Fruit fly (Drosophila melanogaster) ovary, adult (tissue): ENCODE measurements around the gene Jhbp5.
A peak's percentile ranks its signal among the peaks of the same experiment; 100 is the strongest.

Experiments
- CG17801 ChIP-seq: fragments of 200-800 bp; optimal IDR thresholded peaks from 2 replicates; lab custom pipeline; 2019; ENCODE audit warnings: missing biosample characterization, mild to moderate bottlenecking, missing genetic modification characterization, moderate library complexity; ENCODE audit not compliant: partially characterized antibody

The Jhbp5 gene

DNA sequence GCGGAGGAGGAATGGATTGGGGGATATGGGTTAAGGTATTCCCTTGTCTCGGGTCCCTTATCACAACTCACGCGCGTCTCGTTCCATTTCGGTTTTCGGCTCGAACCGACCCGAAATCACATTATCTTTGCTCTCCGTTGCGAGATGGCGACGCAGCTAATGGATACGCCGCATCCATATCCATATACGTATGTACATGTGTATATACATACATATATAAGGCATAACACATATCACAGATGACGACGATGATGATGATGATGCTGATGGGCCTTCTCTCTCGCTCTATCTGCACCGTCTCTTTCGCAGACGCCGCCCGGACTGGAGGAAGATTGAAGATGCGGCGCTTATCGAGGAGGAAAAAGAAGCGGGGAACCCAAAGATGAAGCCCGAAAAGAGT is 23.9 kb downstream of the Jhbp5 start:
- TF ChIP-seq CG17801 (GFP tag; lab: Kevin White, UChicago), result no peak

DNA sequence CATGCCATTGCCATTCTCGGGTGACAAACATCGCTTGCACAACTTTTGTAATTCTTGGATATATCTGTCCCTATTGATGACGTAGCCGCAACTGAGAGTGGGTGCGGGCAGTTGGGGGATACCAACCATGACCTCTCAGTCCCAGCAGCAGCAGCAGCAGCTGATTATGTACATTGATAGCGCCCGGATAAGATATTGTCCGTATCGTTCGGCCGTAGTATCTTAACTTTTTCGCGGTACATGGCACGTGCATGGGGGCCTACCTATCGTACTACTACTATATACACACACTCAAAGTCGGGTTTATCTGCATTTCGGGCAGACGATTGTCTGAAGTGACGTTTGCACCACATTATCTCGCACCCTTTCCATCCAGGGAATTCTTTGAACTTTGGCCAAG is 31.4 kb downstream of the Jhbp5 start:
- no peak for TF ChIP-seq CG17801 (GFP tag; lab: Kevin White, UChicago)

dm6 chr3R:16013580-16013979 is 32.4 kb downstream of the Jhbp5 start:
- no peak for TF ChIP-seq CG17801 (GFP tag; lab: Kevin White, UChicago)

DNA sequence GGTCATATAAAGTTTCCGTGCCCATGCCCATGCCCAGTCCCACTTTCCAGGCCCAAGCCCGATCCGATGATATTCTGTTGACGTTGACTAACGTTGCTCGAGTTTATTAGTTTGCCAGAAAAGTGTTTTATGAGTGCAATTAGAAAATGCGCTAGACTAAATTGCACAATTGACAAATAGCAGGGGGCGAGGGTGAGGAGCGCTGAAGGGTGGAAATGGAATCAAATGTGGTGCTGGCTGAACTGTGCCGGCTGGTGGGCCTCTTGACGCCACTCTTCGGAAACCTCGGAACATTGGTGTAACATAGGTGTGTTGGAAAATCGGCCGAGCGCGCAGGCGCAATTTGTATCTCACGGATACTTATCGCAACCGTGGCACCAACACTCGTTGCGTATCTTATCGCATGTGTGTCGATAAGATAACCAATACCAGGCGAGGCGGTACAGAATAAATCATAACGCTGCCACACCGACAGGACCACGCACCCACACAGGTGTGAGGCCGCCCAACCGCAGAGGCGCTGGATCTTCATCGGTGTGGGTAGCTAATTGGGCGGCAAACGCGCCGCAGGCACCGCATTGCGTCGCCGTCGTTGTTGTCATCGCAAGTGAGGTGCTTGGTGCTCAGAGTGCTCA is 34.1 kb downstream of the Jhbp5 start:
- peak; percentile 34 for TF ChIP-seq CG17801 (GFP tag; lab: Kevin White, UChicago)

DNA sequence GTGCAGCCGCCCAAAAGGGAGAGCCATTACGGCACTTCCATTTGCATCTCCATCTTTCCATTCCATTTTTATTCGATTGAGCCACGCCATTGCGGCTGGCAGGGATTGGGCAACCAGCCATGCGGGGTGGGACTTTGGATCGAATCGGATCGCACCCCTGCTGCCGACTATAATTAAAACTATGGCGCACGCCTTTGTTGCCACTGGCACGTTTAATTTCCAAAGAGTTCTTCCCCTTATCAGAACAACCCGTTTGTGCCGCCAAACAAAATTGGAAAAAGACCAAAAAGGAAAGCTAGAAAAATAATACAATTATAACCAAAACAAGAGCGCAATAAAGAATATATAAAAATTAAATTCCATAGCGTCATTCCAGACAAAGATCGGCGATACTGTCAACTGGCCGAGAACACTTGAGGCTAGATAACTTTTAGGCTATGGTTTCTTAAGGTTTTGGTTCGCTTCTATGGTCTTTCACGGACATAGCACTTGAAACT is 35.9 kb downstream of the Jhbp5 start:
- no peak for TF ChIP-seq CG17801 (GFP tag; lab: Kevin White, UChicago)

dm6 chr3R:16009030-16009429 is 36.9 kb downstream of the Jhbp5 start, which contains the start of gene GATAe:
TSS of gene GATAe (plus strand) at chr3R:16009105.
- no peak for TF ChIP-seq CG17801 (GFP tag; lab: Kevin White, UChicago)

- no peak for TF ChIP-seq CG17801 (GFP tag; lab: Kevin White, UChicago)
Observed at dm6 chr3R:16008300-16008699, 37.6 kb downstream of the Jhbp5 start.

- TF ChIP-seq CG17801 (GFP tag; lab: Kevin White, UChicago), result no peak
Observed at dm6 chr3R:16006806-16007556, 38.9 kb downstream of the Jhbp5 start.

- peak; percentile 18 for TF ChIP-seq CG17801 (GFP tag; lab: Kevin White, UChicago)
Observed at dm6 chr3R:16005943-16006342, 40.0 kb downstream of the Jhbp5 start.

dm6 chr3R:16004691-16005474 is 41.0 kb downstream of the Jhbp5 start:
- TF ChIP-seq CG17801 (GFP tag; lab: Kevin White, UChicago), result peak; percentile 8

DNA sequence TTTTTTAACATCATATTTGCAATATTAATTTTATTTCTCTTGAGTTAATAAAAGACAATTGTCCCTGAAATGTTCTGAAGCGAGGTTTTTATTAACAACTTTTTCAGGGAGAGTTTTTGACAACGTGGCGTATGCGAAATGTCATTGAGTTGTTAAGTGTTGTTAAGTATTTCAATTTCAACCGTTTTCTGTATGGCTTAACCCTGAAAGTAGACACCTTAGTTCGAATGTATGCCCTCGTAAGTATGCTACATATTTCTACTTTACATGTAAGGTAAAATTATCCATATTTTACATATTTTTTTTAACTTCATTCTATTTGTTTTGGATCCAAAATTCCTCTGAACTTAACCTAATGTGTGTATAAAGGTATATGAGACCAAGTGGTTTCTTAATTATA is 41.9 kb downstream of the Jhbp5 start:
- TF ChIP-seq CG17801 (GFP tag; lab: Kevin White, UChicago), result peak; percentile 59

dm6 chr3R:15998972-15999721 is 46.8 kb downstream of the Jhbp5 start:
- no peak for TF ChIP-seq CG17801 (GFP tag; lab: Kevin White, UChicago)
